Worm (Caenorhabditis elegans): ENCODE results near the gene cdk-1.

The cdk-1 gene

ce11 chrIII:9782011-9782436 is 34.8 kb downstream of the cdk-1 start, which contains the start of gene vha-2 (continued):
- TF ChIP-seq zip-4 (GFP tag; optimal IDR thresholded peaks at IDR 0.05) (no peak), elt-2 (tag; optimal IDR thresholded peaks at IDR 0.05) (no peak), blmp-1 (tag; optimal IDR thresholded peaks at IDR 0.05) (no peak), nhr-28 (tag; optimal IDR thresholded peaks at IDR 0.05) (no peak), nhr-77 (tag; optimal IDR thresholded peaks at IDR 0.05) (no peak), hlh-4 (tag; optimal IDR thresholded peaks at IDR 0.05) (no peak), efl-1 (optimal IDR thresholded peaks at IDR 0.05) (no peak), efl-1 (GFP tag; optimal IDR thresholded peaks at IDR 0.05 in 1 of 2) (no peak), mdl-1 (tag; optimal IDR thresholded peaks at IDR 0.05) (no peak), snpc-4 (tag; optimal IDR thresholded peaks at IDR 0.05) (no peak), nhr-237 (tag; optimal IDR thresholded peaks at IDR 0.05) (no peak), hlh-17 (GFP tag; optimal IDR thresholded peaks at IDR 0.05; ENCODE audit: borderline replicate concordance) (no peak), unc-30 (tag; optimal IDR thresholded peaks at IDR 0.05) (no peak), nhr-85 (tag) (peak; percentile 80), nhr-11 (tag; optimal IDR thresholded peaks at IDR 0.05) (no peak), egl-27 (tag; optimal IDR thresholded peaks at IDR 0.05) (no peak), dsc-1 (tag; optimal IDR thresholded peaks at IDR 0.05) (no peak), nhr-19 (GFP tag; conservative IDR thresholded peaks at IDR 0.05) (no peak), ceh-8 (GFP tag; optimal IDR thresholded peaks at IDR 0.05) (no peak), dpl-1 (GFP tag; optimal IDR thresholded peaks at IDR 0.05) (no peak), aha-1 (tag; optimal IDR thresholded peaks at IDR 0.05) (no peak), irx-1 (tag; optimal IDR thresholded peaks at IDR 0.05) (no peak), nhr-84 (tag; optimal IDR thresholded peaks at IDR 0.05) (no peak), nhr-90 (tag; optimal IDR thresholded peaks at IDR 0.05; ENCODE audit: poor library complexity) (no peak), lin-39 (tag; optimal IDR thresholded peaks at IDR 0.05) (no peak), nhr-12 (tag; optimal IDR thresholded peaks at IDR 0.05) (no peak), sup-37 (GFP tag; optimal IDR thresholded peaks at IDR 0.05) (no peak), aly-2 (tag; optimal IDR thresholded peaks at IDR 0.05) (peak; percentile 60)

- TF ChIP-seq efl-1 (optimal IDR thresholded peaks at IDR 0.05) (no peak), efl-1 (GFP tag; optimal IDR thresholded peaks at IDR 0.05 in 1 of 2) (peak in 1 of 2 experiments; percentile 93), efl-3 (GFP tag; optimal IDR thresholded peaks at IDR 0.05) (no peak)
Measured at ce11 chrIII:9782483-9783081, 35.3 kb downstream of the cdk-1 start, which contains the start of gene R10E11.6. R10E11.6 (plus strand) TSS chrIII:9783006.

ce11 chrIII:9783133-9783590 is 35.9 kb downstream of the cdk-1 start:
- TF ChIP-seq nhr-85 (tag) (peak; percentile 23), fkh-8 (tag; optimal IDR thresholded peaks at IDR 0.05) (no peak), nhr-237 (tag; optimal IDR thresholded peaks at IDR 0.05) (no peak), aly-2 (tag; optimal IDR thresholded peaks at IDR 0.05) (peak; percentile 51), ztf-4 (tag; optimal IDR thresholded peaks at IDR 0.05) (peak; percentile 43), lin-35 (GFP tag; optimal IDR thresholded peaks at IDR 0.05) (peak in 1 of 2 experiments; percentile 4), lsy-2 (tag; optimal IDR thresholded peaks at IDR 0.05) (peak in 1 of 2 experiments; percentile 37), efl-3 (GFP tag; optimal IDR thresholded peaks at IDR 0.05) (no peak), nhr-90 (tag; optimal IDR thresholded peaks at IDR 0.05; ENCODE audit: poor library complexity) (peak; percentile 36), ama-1 (optimal IDR thresholded peaks at IDR 0.05) (peak; percentile 33), elt-3 (tag; optimal IDR thresholded peaks at IDR 0.05) (peak in 1 of 6 experiments; percentile 16), vab-15 (tag; optimal IDR thresholded peaks at IDR 0.05) (no peak), unc-30 (tag; optimal IDR thresholded peaks at IDR 0.05) (no peak), nhr-19 (GFP tag; conservative IDR thresholded peaks at IDR 0.05) (peak; percentile 37), nhr-28 (tag; optimal IDR thresholded peaks at IDR 0.05) (no peak), elt-2 (tag; optimal IDR thresholded peaks at IDR 0.05) (peak; percentile 19), nhr-20 (tag; optimal IDR thresholded peaks at IDR 0.05) (peak; percentile 6), snu-23 (GFP tag; optimal IDR thresholded peaks at IDR 0.05) (peak; percentile 9), efl-1 (optimal IDR thresholded peaks at IDR 0.05) (peak in 1 of 2 experiments; percentile 7), efl-1 (GFP tag; optimal IDR thresholded peaks at IDR 0.05 in 1 of 2) (no peak), nhr-47 (tag; optimal IDR thresholded peaks at IDR 0.05) (peak; percentile 33), nhr-71 (tag; optimal IDR thresholded peaks at IDR 0.05) (peak; percentile 32)
